Fruit fly (Drosophila melanogaster) whole organism, embryonic: ENCODE results near the gene Prat.

Experiments
- CG12299 ChIP-seq: fragments of 200-800 bp; sonication (Bioruptor generic); optimal IDR thresholded peaks from 2 replicates; lab custom pipeline; 2018; ENCODE audit warnings: missing biosample characterization, mild to moderate bottlenecking, missing genetic modification characterization
- CG1233 ChIP-seq: fragments of 200-800 bp; sonication (Bioruptor generic); optimal IDR thresholded peaks from 4 replicates; lab custom pipeline; 2018; ENCODE audit warnings: missing biosample characterization, mild to moderate bottlenecking, missing genetic modification characterization
- CG12659 ChIP-seq: fragments of 200-800 bp; sonication (Bioruptor generic); optimal IDR thresholded peaks from 3 replicates; lab custom pipeline; 2017; ENCODE audit warnings: mild to moderate bottlenecking, missing biosample characterization, missing genetic modification reagents, missing genetic modification characterization
- CG14441 ChIP-seq: fragments of 200-800 bp; sonication (Bioruptor generic); IDR thresholded peaks from 2 replicates; pipeline ENCODE4 v1.3.6; 2022; ENCODE audit warnings: missing biosample characterization, missing genetic modification characterization
- CG15479 ChIP-seq: fragments of 200-800 bp; sonication (Bioruptor generic); optimal IDR thresholded peaks from 3 replicates; lab custom pipeline; 2019; ENCODE audit warnings: missing biosample characterization, mild to moderate bottlenecking, missing genetic modification characterization, moderate library complexity
- CG1603 ChIP-seq: fragments of 200-800 bp; sonication (Bioruptor generic); optimal IDR thresholded peaks from 2 replicates; lab custom pipeline; 2019; ENCODE audit warnings: missing biosample characterization, mild to moderate bottlenecking, missing genetic modification characterization, moderate library complexity
- CG17612 ChIP-seq: fragments of 200-800 bp; sonication (Bioruptor generic); IDR thresholded peaks from 2 replicates; pipeline ENCODE4 v1.3.6; 2022; ENCODE audit warnings: missing biosample characterization, missing genetic modification characterization
- CG17829 ChIP-seq: fragments of 200-800 bp; optimal IDR thresholded peaks from 2 replicates; lab custom pipeline; 2019; ENCODE audit warnings: missing biosample characterization, mild to moderate bottlenecking, missing genetic modification characterization, moderate library complexity
- CG18764 ChIP-seq: fragments of 200-800 bp; sonication (Bioruptor generic); optimal IDR thresholded peaks from 3 replicates; lab custom pipeline; 2016; ENCODE audit warnings: missing biosample characterization, missing genetic modification characterization
- CG3726 ChIP-seq: fragments of 200-800 bp; sonication (Bioruptor generic); IDR thresholded peaks from 3 replicates; pipeline ENCODE4, ENCODE4 v1.3.6; 2022; ENCODE audit warnings: missing biosample characterization, missing genetic modification characterization
- CG4328 ChIP-seq: fragments of 200-800 bp; sonication (Bioruptor generic); optimal IDR thresholded peaks from 3 replicates; lab custom pipeline; 2017; ENCODE audit warnings: missing biosample characterization, missing genetic modification reagents, missing genetic modification characterization
- CG4617 ChIP-seq: fragments of 200-800 bp; sonication (Bioruptor generic); optimal IDR thresholded peaks from 3 replicates; lab custom pipeline; 2016; ENCODE audit warnings: missing biosample characterization, missing genetic modification characterization, borderline replicate concordance
- CG6254 ChIP-seq: fragments of 200-800 bp; sonication (Bioruptor generic); optimal IDR thresholded peaks from 3 replicates; lab custom pipeline; 2017; ENCODE audit warnings: mild to moderate bottlenecking, missing biosample characterization, missing genetic modification reagents, missing genetic modification characterization
- CG6791 ChIP-seq: fragments of 200-800 bp; sonication (Bioruptor generic); IDR thresholded peaks from 3 replicates; pipeline ENCODE4 v1.3.6; 2022; ENCODE audit warnings: missing biosample characterization, missing genetic modification characterization; ENCODE audit not compliant: partially characterized antibody
- CG7271 ChIP-seq: fragments of 200-800 bp; sonication (Bioruptor generic); optimal IDR thresholded peaks from 2 replicates; lab custom pipeline; 2018; ENCODE audit warnings: missing biosample characterization, mild to moderate bottlenecking, missing genetic modification characterization, moderate library complexity
- CG8388 ChIP-seq: fragments of 200-800 bp; sonication (Bioruptor generic); optimal IDR thresholded peaks from 2 replicates; lab custom pipeline; 2019; ENCODE audit warnings: missing biosample characterization, mild to moderate bottlenecking, missing genetic modification characterization, moderate library complexity
- CG8765 ChIP-seq: fragments of 200-800 bp; sonication (Bioruptor generic); IDR thresholded peaks from 2 replicates; pipeline ENCODE4 v1.3.6; 2022; ENCODE audit warnings: missing biosample characterization, missing genetic modification characterization
- D ChIP-seq, 2 experiments: fragments of 200-800 bp in 1 of 2; fragments of >200 bp in 1 of 2; sonication (Bioruptor generic) in 1 of 2; optimal IDR thresholded peaks; 2 replicates in 1 of 2; 3 replicates in 1 of 2; lab custom pipeline; 2017; ENCODE audit warnings: mild to moderate bottlenecking in 1 of 2, missing biosample characterization in 1 of 2, missing genetic modification characterization in 1 of 2, missing genetic modification reagents in 1 of 2
- Dip2 ChIP-seq: fragments of 200-800 bp; sonication (Bioruptor generic); IDR thresholded peaks from 2 replicates; pipeline ENCODE4 v1.3.6; 2022; ENCODE audit warnings: missing biosample characterization, missing genetic modification characterization
- Dref ChIP-seq: fragments of 200-800 bp; sonication (Bioruptor generic); IDR thresholded peaks from 2 replicates; pipeline ENCODE4 v1.3.6; 2022; ENCODE audit warnings: missing biosample characterization, missing genetic modification characterization
- ERR ChIP-seq: fragments of 200-800 bp; sonication (Bioruptor generic); optimal IDR thresholded peaks from 2 replicates; lab custom pipeline; 2016; ENCODE audit warnings: missing biosample characterization, missing genetic modification characterization
- Fer3 ChIP-seq: fragments of 200-800 bp; sonication (Bioruptor generic); optimal IDR thresholded peaks from 2 replicates; lab custom pipeline; 2018; ENCODE audit warnings: missing biosample characterization, mild to moderate bottlenecking, missing genetic modification characterization, moderate library complexity
- HLH4C ChIP-seq: fragments of 200-800 bp; sonication (Bioruptor generic); IDR thresholded peaks from 3 replicates; pipeline ENCODE4 v1.3.6; 2022; ENCODE audit warnings: missing biosample characterization, missing genetic modification characterization; ENCODE audit not compliant: partially characterized antibody
- Hey ChIP-seq: fragments of 200-800 bp; sonication (Bioruptor generic); optimal IDR thresholded peaks from 3 replicates; lab custom pipeline; 2018; ENCODE audit warnings: missing biosample characterization, mild to moderate bottlenecking, missing genetic modification characterization
- Lim3 ChIP-seq: fragments of 200-800 bp; sonication (Bioruptor generic); IDR thresholded peaks from 2 replicates; pipeline ENCODE4 v1.3.6; 2022; ENCODE audit warnings: missing biosample characterization, missing genetic modification characterization
- MESR4 ChIP-seq: fragments of 200-800 bp; sonication (Bioruptor generic); optimal IDR thresholded peaks from 2 replicates; lab custom pipeline; 2018; ENCODE audit warnings: missing biosample characterization, mild to moderate bottlenecking, missing genetic modification characterization, moderate library complexity
- NC2β ChIP-seq: fragments of 200-800 bp; sonication (Bioruptor generic); optimal IDR thresholded peaks from 2 replicates; lab custom pipeline; 2016; ENCODE audit warnings: missing biosample characterization, missing genetic modification characterization
- Nf-YC ChIP-seq: fragments of 200-800 bp; optimal IDR thresholded peaks from 3 replicates; lab custom pipeline; 2019; ENCODE audit warnings: missing biosample characterization, mild to moderate bottlenecking, missing genetic modification characterization, moderate library complexity
- Opbp ChIP-seq: fragments of 200-800 bp; sonication (Bioruptor generic); IDR thresholded peaks from 3 replicates; pipeline ENCODE4 v1.3.6; 2022; ENCODE audit warnings: missing biosample characterization, missing genetic modification characterization; ENCODE audit not compliant: partially characterized antibody
- Pdp1 ChIP-seq, 2 experiments: fragments of 200-800 bp; sonication (Bioruptor generic); optimal IDR thresholded peaks; 3 replicates each; lab custom pipeline; 2016; ENCODE audit warnings: missing biosample characterization in 2 of 2, missing genetic modification characterization in 2 of 2, mild to moderate bottlenecking in 1 of 2, moderate library complexity in 1 of 2
- Rfx ChIP-seq: fragments of 200-800 bp; sonication (Bioruptor generic); IDR thresholded peaks from 2 replicates; pipeline ENCODE4 v1.3.6; 2022; ENCODE audit warnings: missing biosample characterization, missing genetic modification characterization
- Spps ChIP-seq: fragments of 200-800 bp; sonication (Bioruptor generic); optimal IDR thresholded peaks from 2 replicates; lab custom pipeline; 2018; ENCODE audit warnings: missing biosample characterization, mild to moderate bottlenecking, missing genetic modification characterization
- cad ChIP-seq: fragments of >200 bp; optimal IDR thresholded peaks from 2 replicates; lab custom pipeline; 2017; ENCODE audit warnings: missing biosample characterization, missing genetic modification characterization
- corto ChIP-seq: fragments of 200-800 bp; sonication (Bioruptor generic); optimal IDR thresholded peaks from 2 replicates; lab custom pipeline; 2016; ENCODE audit warnings: missing biosample characterization, mild to moderate bottlenecking, missing genetic modification characterization, moderate library complexity
- dan ChIP-seq: fragments of 200-800 bp; sonication (Bioruptor generic); IDR thresholded peaks from 2 replicates; pipeline ENCODE4 v1.3.6; 2022; ENCODE audit warnings: missing biosample characterization, missing genetic modification characterization
- ems ChIP-seq: fragments of 200-800 bp; sonication (Bioruptor generic); optimal IDR thresholded peaks from 3 replicates; lab custom pipeline; 2016; ENCODE audit warnings: missing biosample characterization, missing genetic modification characterization
- ftz-f1 ChIP-seq: fragments of 200-800 bp; sonication (Bioruptor generic); optimal IDR thresholded peaks from 2 replicates; lab custom pipeline; 2016; ENCODE audit warnings: missing biosample characterization, missing genetic modification characterization
- fu2 ChIP-seq: fragments of 200-800 bp; sonication (Bioruptor generic); optimal IDR thresholded peaks from 2 replicates; lab custom pipeline; 2016; ENCODE audit warnings: missing biosample characterization, missing genetic modification characterization
- gcm ChIP-seq: fragments of 200-800 bp; sonication (Bioruptor generic); optimal IDR thresholded peaks from 2 replicates; lab custom pipeline; 2019; ENCODE audit warnings: missing biosample characterization, mild to moderate bottlenecking, missing genetic modification characterization, moderate library complexity
- grau ChIP-seq: fragments of 200-800 bp; optimal IDR thresholded peaks from 3 replicates; lab custom pipeline; 2019; ENCODE audit warnings: missing biosample characterization, mild to moderate bottlenecking, missing genetic modification characterization, moderate library complexity
- h ChIP-seq: fragments of >200 bp; optimal IDR thresholded peaks from 2 replicates; lab custom pipeline; 2017
- inv ChIP-seq: fragments of 200-800 bp; sonication (Bioruptor generic); IDR thresholded peaks from 2 replicates; pipeline ENCODE4 v1.3.6; 2022; ENCODE audit warnings: missing biosample characterization, missing genetic modification characterization; ENCODE audit not compliant: partially characterized antibody
- jumu ChIP-seq: fragments of 200-800 bp; sonication (Bioruptor generic); optimal IDR thresholded peaks from 3 replicates; lab custom pipeline; 2016; ENCODE audit warnings: missing biosample characterization, missing genetic modification characterization
- knrl ChIP-seq: fragments of 200-800 bp; sonication (Bioruptor generic); IDR thresholded peaks from 3 replicates; pipeline ENCODE4 v1.3.6; 2022; ENCODE audit warnings: missing biosample characterization, missing genetic modification characterization; ENCODE audit not compliant: partially characterized antibody
- luna ChIP-seq: fragments of 200-800 bp; sonication (Bioruptor generic); optimal IDR thresholded peaks from 2 replicates; lab custom pipeline; 2016; ENCODE audit warnings: missing biosample characterization, missing genetic modification characterization
- nerfin-2 ChIP-seq: fragments of 200-800 bp; sonication (Bioruptor generic); IDR thresholded peaks from 2 replicates; pipeline ENCODE4 v1.3.6; 2022; ENCODE audit warnings: missing biosample characterization, missing genetic modification characterization; ENCODE audit not compliant: partially characterized antibody
- sd ChIP-seq: fragments of 200-800 bp; sonication (Bioruptor generic); optimal IDR thresholded peaks from 3 replicates; lab custom pipeline; 2018; ENCODE audit warnings: missing biosample characterization, mild to moderate bottlenecking, missing genetic modification characterization, moderate library complexity
- tna ChIP-seq: fragments of 200-800 bp; sonication (Bioruptor generic); IDR thresholded peaks from 2 replicates; pipeline ENCODE4 v1.3.6; 2022; ENCODE audit warnings: missing biosample characterization, missing genetic modification characterization; ENCODE audit not compliant: partially characterized antibody
- zen2 ChIP-seq: fragments of 200-800 bp; sonication (Bioruptor generic); IDR thresholded peaks from 3 replicates; pipeline ENCODE4 v1.3.6; 2022; ENCODE audit warnings: missing biosample characterization, missing genetic modification characterization; ENCODE audit not compliant: partially characterized antibody
- zfh1 ChIP-seq: fragments of 200-800 bp; sonication (Bioruptor generic); IDR thresholded peaks from 3 replicates; pipeline ENCODE4 v1.3.6; 2022; ENCODE audit warnings: missing biosample characterization, missing genetic modification characterization

Gene Prat

dm6 chr3R:7911482-7911881 lies at the start of gene Prat (continued):
- TF ChIP-seq CG3726 (GFP tag; lab: Robert Waterston, UW) (no peak), ftz-f1 (GFP tag; lab: Kevin White, UChicago) (peak; percentile 46), luna (GFP tag; lab: Kevin White, UChicago) (no peak), CG8765 (GFP tag; lab: Robert Waterston, UW) (no peak), CG6791 (GFP tag; lab: Robert Waterston, UW) (peak; percentile 76), h (no peak), CG7271 (no peak), Hey (tag; lab: Kevin White, UChicago) (no peak), Nf-YC (tag; lab: Kevin White, UChicago) (no peak), CG17829 (tag; lab: Kevin White, UChicago) (peak; percentile 5), ems (GFP tag; lab: Kevin White, UChicago) (no peak), Dip2 (GFP tag; lab: Robert Waterston, UW) (no peak), Lim3 (no peak), grau (tag; lab: Kevin White, UChicago) (no peak), Dref (GFP tag; lab: Robert Waterston, UW) (peak; percentile 85), fu2 (no peak), Rfx (no peak), zfh1 (GFP tag; lab: Robert Waterston, UW) (no peak), CG12659 (GFP tag; lab: Kevin White, UChicago) (peak; percentile 22), CG17612 (no peak), nerfin-2 (GFP tag; lab: Robert Waterston, UW) (peak; percentile 63), CG6254 (no peak), Spps (tag; lab: Kevin White, UChicago) (no peak), dan (no peak), CG15479 (GFP tag; lab: Kevin White, UChicago) (peak; percentile 58), jumu (GFP tag; lab: Kevin White, UChicago) (no peak), MESR4 (GFP tag; lab: Kevin White, UChicago) (peak; percentile 92), CG12299 (tag; lab: Kevin White, UChicago) (no peak), CG4328 (no peak), CG4617 (GFP tag; lab: Kevin White, UChicago) (peak; percentile 63), Pdp1 (GFP tag; optimal IDR thresholded peaks at IDR 0.05; lab: Kevin White, UChicago) (peak in 1 of 2 experiments; percentile 76), zen2 (GFP tag; lab: Robert Waterston, UW) (peak; percentile 35; the same call in 2 of the 3 replicates), CG1603 (tag; lab: Kevin White, UChicago) (no peak), CG8388 (no peak), Fer3 (tag; lab: Kevin White, UChicago) (no peak), HLH4C (GFP tag; lab: Robert Waterston, UW) (peak; percentile 78), CG14441 (GFP tag; lab: Robert Waterston, UW) (no peak), NC2β (no peak), Opbp (peak; percentile 81), inv (GFP tag; lab: Robert Waterston, UW) (peak; percentile 64), knrl (GFP tag; lab: Robert Waterston, UW) (peak; percentile 71), ERR (GFP tag; lab: Kevin White, UChicago) (no peak), corto (GFP tag; lab: Kevin White, UChicago) (no peak), CG1233 (GFP tag; lab: Kevin White, UChicago) (no peak), D (optimal IDR thresholded peaks at IDR 0.05; lab: Kevin White, UChicago) (peak; percentile 65), D (GFP tag; optimal IDR thresholded peaks at IDR 0.05; lab: Kevin White, UChicago) (no peak), tna (GFP tag; lab: Robert Waterston, UW) (peak; percentile 41; the same call in 1 of the 2 replicates), gcm (GFP tag; lab: Kevin White, UChicago) (no peak), sd (no peak), CG18764 (GFP tag; lab: Kevin White, UChicago) (no peak), cad (GFP tag; lab: Kevin White, UChicago) (no peak)
